Fruit fly (Drosophila melanogaster): Measurements from ENCODE around the gene nxf2.

dm6 chr3L:16542998-16543624 is 37.0 kb downstream of the nxf2 start, which contains the start of gene CG43373:
- TF ChIP-seq woc (GFP tag; optimal IDR thresholded peaks at IDR 0.05) (no peak), Abd-B (GFP tag; optimal IDR thresholded peaks at IDR 0.05) (no peak), pan (optimal IDR thresholded peaks at IDR 0.05) (no peak), foxo (GFP tag; optimal IDR thresholded peaks at IDR 0.05) (no peak), Dfd (GFP tag; optimal IDR thresholded peaks at IDR 0.05) (no peak), OdsH (GFP tag; optimal IDR thresholded peaks at IDR 0.05) (no peak), N (GFP tag; optimal IDR thresholded peaks at IDR 0.05) (no peak), ey (GFP tag; optimal IDR thresholded peaks at IDR 0.05) (no peak)
